Fruit fly (Drosophila melanogaster) whole organism, embryonic: ENCODE results near the gene CG32537.
A peak's percentile ranks its signal among the peaks of the same experiment; 100 is the strongest.

Source experiments
- Ada2b ChIP-seq: fragments of 200-800 bp; sonication (Bioruptor generic); IDR thresholded peaks from 2 replicates; pipeline ENCODE4 v1.3.6; 2022; ENCODE audit warnings: missing biosample characterization, missing genetic modification characterization
- Bgb ChIP-seq: fragments of 200-800 bp; sonication (Bioruptor generic); IDR thresholded peaks from 2 replicates; pipeline ENCODE4 v1.3.6; 2022; ENCODE audit warnings: missing biosample characterization, missing genetic modification characterization; ENCODE audit not compliant: partially characterized antibody
- Bteb2 ChIP-seq: fragments of 200-800 bp; sonication (Bioruptor generic); optimal IDR thresholded peaks from 2 replicates; lab custom pipeline; 2016; ENCODE audit warnings: missing biosample characterization, missing genetic modification characterization
- CG10147 ChIP-seq: fragments of 200-800 bp; sonication (Bioruptor generic); optimal IDR thresholded peaks from 2 replicates; lab custom pipeline; 2019; ENCODE audit warnings: missing biosample characterization, mild to moderate bottlenecking, missing genetic modification characterization, moderate library complexity
- CG11247 ChIP-seq: fragments of 200-800 bp; sonication (Bioruptor generic); IDR thresholded peaks from 2 replicates; pipeline ENCODE4 v1.3.6; 2022; ENCODE audit warnings: missing biosample characterization, missing genetic modification characterization
- CG11504 ChIP-seq: fragments of 200-800 bp; sonication (Bioruptor generic); optimal IDR thresholded peaks from 3 replicates; lab custom pipeline; 2019; ENCODE audit warnings: missing biosample characterization, mild to moderate bottlenecking, missing genetic modification characterization, moderate library complexity
- CG12942 ChIP-seq: fragments of 200-800 bp; sonication (Bioruptor generic); optimal IDR thresholded peaks from 3 replicates; lab custom pipeline; 2016; ENCODE audit warnings: missing biosample characterization, missing genetic modification characterization
- CG15073 ChIP-seq: fragments of 200-800 bp; sonication (Bioruptor generic); optimal IDR thresholded peaks from 2 replicates; lab custom pipeline; 2016; ENCODE audit warnings: missing biosample characterization, missing genetic modification characterization
- CG15696 ChIP-seq: fragments of 200-800 bp; sonication (Bioruptor generic); optimal IDR thresholded peaks from 2 replicates; lab custom pipeline; 2019; ENCODE audit warnings: missing biosample characterization, mild to moderate bottlenecking, missing genetic modification characterization, moderate library complexity
- CG17568 ChIP-seq: fragments of 200-800 bp; sonication (Bioruptor generic); optimal IDR thresholded peaks from 2 replicates; lab custom pipeline; 2018; ENCODE audit warnings: missing biosample characterization, mild to moderate bottlenecking, missing genetic modification characterization, moderate library complexity
- CG2712 ChIP-seq: fragments of 200-800 bp; optimal IDR thresholded peaks from 3 replicates; lab custom pipeline; 2019; ENCODE audit warnings: missing biosample characterization, mild to moderate bottlenecking, missing genetic modification characterization, moderate library complexity
- CG30431 ChIP-seq: fragments of 200-800 bp; sonication (Bioruptor generic); optimal IDR thresholded peaks from 2 replicates; lab custom pipeline; 2017; ENCODE audit warnings: missing biosample characterization, missing genetic modification characterization
- CG4424 ChIP-seq: fragments of 200-800 bp; sonication (Bioruptor generic); optimal IDR thresholded peaks from 3 replicates; lab custom pipeline; 2016; ENCODE audit warnings: missing biosample characterization, missing genetic modification characterization
- CG6765 ChIP-seq: fragments of 200-800 bp; sonication (Bioruptor generic); optimal IDR thresholded peaks from 3 replicates; lab custom pipeline; 2017; ENCODE audit warnings: missing biosample characterization, mild to moderate bottlenecking, missing genetic modification characterization
- CG7357 ChIP-seq: fragments of 200-800 bp; sonication (Bioruptor generic); IDR thresholded peaks from 3 replicates; pipeline ENCODE4 v1.3.6; 2022; ENCODE audit warnings: missing biosample characterization, missing genetic modification characterization
- CG8359 ChIP-seq: fragments of 200-800 bp; sonication (Bioruptor generic); optimal IDR thresholded peaks from 2 replicates; lab custom pipeline; 2017; ENCODE audit warnings: missing biosample characterization, mild to moderate bottlenecking, missing genetic modification characterization, borderline replicate concordance
- CG9215 ChIP-seq: fragments of 200-800 bp; sonication (Bioruptor generic); IDR thresholded peaks from 2 replicates; pipeline ENCODE4 v1.3.6; 2022; ENCODE audit warnings: missing biosample characterization, missing genetic modification characterization
- CG9727 ChIP-seq: fragments of 200-800 bp; sonication (Bioruptor generic); optimal IDR thresholded peaks from 3 replicates; lab custom pipeline; 2017; ENCODE audit warnings: missing biosample characterization, mild to moderate bottlenecking, missing genetic modification characterization
- CkIIα-i1 ChIP-seq: fragments of 200-800 bp; sonication (Bioruptor generic); IDR thresholded peaks from 2 replicates; pipeline ENCODE4 v1.3.6; 2022; ENCODE audit warnings: missing biosample characterization, missing genetic modification characterization
- D ChIP-seq, 2 experiments: fragments of 200-800 bp in 1 of 2; fragments of >200 bp in 1 of 2; sonication (Bioruptor generic) in 1 of 2; optimal IDR thresholded peaks; 2 replicates in 1 of 2; 3 replicates in 1 of 2; lab custom pipeline; 2017; ENCODE audit warnings: mild to moderate bottlenecking in 1 of 2, missing biosample characterization in 1 of 2, missing genetic modification characterization in 1 of 2, missing genetic modification reagents in 1 of 2
- Ets65A ChIP-seq: fragments of 200-800 bp; sonication (Bioruptor generic); peaks from one replicate; lab custom pipeline; 2016; ENCODE audit warnings: missing biosample characterization, missing genetic modification characterization
- HHEX ChIP-seq: fragments of 200-800 bp; sonication (Bioruptor generic); optimal IDR thresholded peaks from 3 replicates; lab custom pipeline; 2017; ENCODE audit warnings: missing biosample characterization, mild to moderate bottlenecking, missing genetic modification characterization, missing genetic modification reagents
- Hr39 ChIP-seq: fragments of >200 bp; optimal IDR thresholded peaks from 2 replicates; lab custom pipeline; 2017
- Jarid2 ChIP-seq: fragments of 200-800 bp; sonication (Bioruptor generic); optimal IDR thresholded peaks from 3 replicates; lab custom pipeline; 2017; ENCODE audit warnings: mild to moderate bottlenecking, missing biosample characterization, missing genetic modification reagents, missing genetic modification characterization
- Med ChIP-seq: fragments of 200-800 bp; sonication (Bioruptor generic); peaks from one replicate; lab custom pipeline; 2016; ENCODE audit warnings: missing biosample characterization, missing genetic modification characterization, mild to moderate bottlenecking, inconsistent platforms, moderate library complexity
- Nf-YB ChIP-seq: fragments of 200-800 bp; sonication (Bioruptor generic); optimal IDR thresholded peaks from 3 replicates; lab custom pipeline; 2019; ENCODE audit warnings: missing biosample characterization, mild to moderate bottlenecking, missing genetic modification characterization, moderate library complexity
- Rfx ChIP-seq: fragments of 200-800 bp; sonication (Bioruptor generic); IDR thresholded peaks from 2 replicates; pipeline ENCODE4 v1.3.6; 2022; ENCODE audit warnings: missing biosample characterization, missing genetic modification characterization
- Six4 ChIP-seq: fragments of 200-800 bp; sonication (Bioruptor generic); optimal IDR thresholded peaks from 2 replicates; lab custom pipeline; 2016; ENCODE audit warnings: missing biosample characterization, missing genetic modification characterization
- Trl ChIP-seq, 3 experiments: fragments of >200 bp in 2 of 3; fragments of 200-800 bp in 1 of 3; sonication (Bioruptor generic) in 1 of 3; optimal IDR thresholded peaks; 2 replicates in 1 of 3; 3 replicates in 2 of 3; lab custom pipeline; 2016 to 2017; ENCODE audit warnings: missing biosample characterization in 1 of 3, missing genetic modification characterization in 1 of 3
- btn ChIP-seq: fragments of 200-800 bp; sonication (Bioruptor generic); optimal IDR thresholded peaks from 2 replicates; lab custom pipeline; 2016; ENCODE audit warnings: missing biosample characterization, missing genetic modification characterization
- cas ChIP-seq: fragments of 200-800 bp; sonication (Bioruptor generic); IDR thresholded peaks from 2 replicates; pipeline ENCODE4 v1.3.6; 2022; ENCODE audit warnings: missing biosample characterization, missing genetic modification characterization
- chm ChIP-seq: fragments of 200-800 bp; sonication (Bioruptor generic); IDR thresholded peaks from 2 replicates; pipeline ENCODE4 v1.3.6; 2022; ENCODE audit warnings: missing biosample characterization, missing genetic modification characterization
- dmrt99B ChIP-seq: fragments of 200-800 bp; sonication (Bioruptor generic); optimal IDR thresholded peaks from 2 replicates; lab custom pipeline; 2018; ENCODE audit warnings: missing biosample characterization, mild to moderate bottlenecking, missing genetic modification characterization, moderate library complexity
- fru ChIP-seq: fragments of >200 bp; optimal IDR thresholded peaks from 2 replicates; lab custom pipeline; 2017
- hbn ChIP-seq: fragments of 200-800 bp; sonication (Bioruptor generic); IDR thresholded peaks from 2 replicates; pipeline ENCODE4 v1.3.6; 2022; ENCODE audit warnings: missing biosample characterization, missing genetic modification characterization; ENCODE audit not compliant: partially characterized antibody
- hkb ChIP-seq, 2 experiments: fragments of 200-800 bp in 1 of 2; fragments of >200 bp in 1 of 2; sonication (Bioruptor generic) in 1 of 2; IDR thresholded peaks in 1 of 2; optimal IDR thresholded peaks in 1 of 2; 2 replicates each; pipeline versions ENCODE4 v1.3.6 to Lab custom; 2017 to 2022; ENCODE audit warnings: missing biosample characterization in 1 of 2, missing genetic modification characterization in 1 of 2
- jing ChIP-seq: fragments of 200-800 bp; sonication (Bioruptor generic); optimal IDR thresholded peaks from 2 replicates; lab custom pipeline; 2018; ENCODE audit warnings: missing biosample characterization, mild to moderate bottlenecking, missing genetic modification characterization
- kni ChIP-seq: fragments of 200-800 bp; sonication (Bioruptor generic); optimal IDR thresholded peaks from 3 replicates; lab custom pipeline; 2017; ENCODE audit warnings: mild to moderate bottlenecking, missing biosample characterization, missing genetic modification reagents, missing genetic modification characterization
- lov ChIP-seq, 2 experiments: fragments of 200-800 bp in 1 of 2; fragments of >200 bp in 1 of 2; sonication (Bioruptor generic) in 1 of 2; IDR thresholded peaks in 1 of 2; optimal IDR thresholded peaks in 1 of 2; 2 replicates in 1 of 2; 3 replicates in 1 of 2; pipeline versions ENCODE4 v1.3.6 to Lab custom; 2017 to 2022; ENCODE audit warnings: missing biosample characterization in 1 of 2, missing genetic modification characterization in 1 of 2
- nmo ChIP-seq: fragments of 200-800 bp; sonication (Bioruptor generic); optimal IDR thresholded peaks from 2 replicates; lab custom pipeline; 2018; ENCODE audit warnings: missing biosample characterization, mild to moderate bottlenecking, missing genetic modification characterization, moderate library complexity
- oc ChIP-seq: fragments of 200-800 bp; sonication (Bioruptor generic); optimal IDR thresholded peaks from 2 replicates; lab custom pipeline; 2018; ENCODE audit warnings: missing biosample characterization, mild to moderate bottlenecking, missing genetic modification characterization, moderate library complexity
- otp ChIP-seq: fragments of 200-800 bp; sonication (Bioruptor generic); IDR thresholded peaks from 3 replicates; pipeline ENCODE4, ENCODE4 v1.3.6; 2022; ENCODE audit warnings: missing biosample characterization, missing genetic modification characterization
- pb ChIP-seq: fragments of 200-800 bp; sonication (Bioruptor generic); optimal IDR thresholded peaks from 3 replicates; lab custom pipeline; 2016; ENCODE audit warnings: missing biosample characterization, missing genetic modification characterization
- pho ChIP-seq: fragments of 200-800 bp; sonication (Bioruptor generic); optimal IDR thresholded peaks from 2 replicates; lab custom pipeline; 2016; ENCODE audit warnings: missing biosample characterization, missing genetic modification characterization
- sens ChIP-seq: fragments of 200-800 bp; sonication (Bioruptor generic); peaks from one replicate; lab custom pipeline; 2016; ENCODE audit warnings: missing biosample characterization, missing genetic modification characterization
- sr ChIP-seq: fragments of 200-800 bp; sonication (Bioruptor generic); IDR thresholded peaks from 3 replicates; pipeline ENCODE4 v1.3.6; 2022; ENCODE audit warnings: missing biosample characterization, missing genetic modification characterization
- ssp ChIP-seq: fragments of 200-800 bp; sonication (Bioruptor generic); IDR thresholded peaks from 2 replicates; pipeline ENCODE4 v1.3.6; 2022; ENCODE audit warnings: missing biosample characterization, missing genetic modification characterization
- tin ChIP-seq: fragments of 200-800 bp; sonication (Bioruptor generic); optimal IDR thresholded peaks from 3 replicates; lab custom pipeline; 2016; ENCODE audit warnings: missing biosample characterization, missing genetic modification characterization
- twi ChIP-seq: fragments of 200-800 bp; optimal IDR thresholded peaks from 2 replicates; lab custom pipeline; 2019; ENCODE audit warnings: missing biosample characterization, mild to moderate bottlenecking, missing genetic modification characterization, moderate library complexity
- unc-4 ChIP-seq: fragments of 200-800 bp; sonication (Bioruptor generic); IDR thresholded peaks from 2 replicates; pipeline ENCODE4 v1.3.6; 2022; ENCODE audit warnings: missing biosample characterization, missing genetic modification characterization; ENCODE audit not compliant: partially characterized antibody

Gene CG32537

dm6 chrX:19261528-19262102, 14.7 kb downstream of the CG32537 start, which contains the start of gene Vav (continued):
- TF ChIP-seq otp (GFP tag; lab: Robert Waterston, UW) (no peak), kni (GFP tag; lab: Kevin White, UChicago) (no peak), fru (lab: Kevin White, UChicago) (no peak), CG9727 (no peak), CG15696 (tag; lab: Kevin White, UChicago) (no peak), CG17568 (GFP tag; lab: Kevin White, UChicago) (no peak), HHEX (no peak), chm (GFP tag; lab: Robert Waterston, UW) (no peak), CG12942 (GFP tag; lab: Kevin White, UChicago) (no peak), CG4424 (no peak), Ets65A (GFP tag; lab: Kevin White, UChicago) (no peak), CG11247 (no peak), btn (GFP tag; lab: Kevin White, UChicago) (no peak), Trl (optimal IDR thresholded peaks at IDR 0.05; lab: Kevin White, UChicago) (no peak), Trl (GFP tag; optimal IDR thresholded peaks at IDR 0.05; lab: Kevin White, UChicago) (no peak), hkb (optimal IDR thresholded peaks at IDR 0.05; lab: Kevin White, UChicago) (no peak), hkb (GFP tag; IDR thresholded peaks at IDR 0.05; lab: Robert Waterston, UW) (no peak), Nf-YB (no peak), Bteb2 (no peak), CG2712 (tag; lab: Kevin White, UChicago) (no peak), ssp (GFP tag; lab: Robert Waterston, UW) (no peak), Ada2b (GFP tag; lab: Robert Waterston, UW) (no peak), Med (GFP tag; lab: Kevin White, UChicago) (peak; percentile 65), Hr39 (no peak), Rfx (GFP tag; lab: Robert Waterston, UW) (no peak), Jarid2 (peak; percentile 38), Six4 (GFP tag; lab: Kevin White, UChicago) (no peak), oc (tag; lab: Kevin White, UChicago) (no peak), CG9215 (GFP tag; lab: Robert Waterston, UW) (no peak), CG15073 (no peak), lov (optimal IDR thresholded peaks at IDR 0.05; lab: Kevin White, UChicago) (no peak), lov (GFP tag; IDR thresholded peaks at IDR 0.05; lab: Robert Waterston, UW) (no peak), sr (GFP tag; lab: Robert Waterston, UW) (no peak), sens (GFP tag; lab: Kevin White, UChicago) (no peak), D (optimal IDR thresholded peaks at IDR 0.05; lab: Kevin White, UChicago) (no peak), D (GFP tag; optimal IDR thresholded peaks at IDR 0.05; lab: Kevin White, UChicago) (no peak), nmo (GFP tag; lab: Kevin White, UChicago) (no peak), dmrt99B (tag; lab: Kevin White, UChicago) (no peak), twi (tag; lab: Kevin White, UChicago) (no peak), cas (GFP tag; lab: Robert Waterston, UW) (no peak), CG7357 (GFP tag; lab: Robert Waterston, UW) (no peak), Bgb (GFP tag; lab: Robert Waterston, UW) (peak; percentile 50; the same call in 1 of the 2 replicates), tin (no peak), CG10147 (GFP tag; lab: Kevin White, UChicago) (no peak), CG30431 (GFP tag; lab: Kevin White, UChicago) (no peak), jing (GFP tag; lab: Kevin White, UChicago) (no peak), pho (GFP tag; lab: Kevin White, UChicago) (no peak), unc-4 (no peak), CG8359 (GFP tag; lab: Kevin White, UChicago) (no peak), CkIIα-i1 (GFP tag; lab: Robert Waterston, UW) (no peak), CG11504 (no peak), CG6765 (GFP tag; lab: Kevin White, UChicago) (no peak), hbn (GFP tag; lab: Robert Waterston, UW) (no peak), pb (GFP tag; lab: Kevin White, UChicago) (no peak)
